Worm (Caenorhabditis elegans) whole organism, early embryonic: ENCODE data around the gene bli-1.

Experiments used
- B0310.2 ChIP-seq: sonication (generic microtip); optimal IDR thresholded peaks from 2 replicates; lab custom pipeline; 2016; ENCODE audit warnings: mild to moderate bottlenecking, missing genetic modification characterization, missing compliant biosample characterization
- F13C5.2 ChIP-seq: sonication (generic microtip); optimal IDR thresholded peaks from 2 replicates; lab custom pipeline; 2017; ENCODE audit warnings: mild to moderate bottlenecking, missing genetic modification characterization, inconsistent platforms, missing compliant biosample characterization
- aly-1 ChIP-seq: sonication (generic microtip); optimal IDR thresholded peaks from 2 replicates; lab custom pipeline; 2016; ENCODE audit warnings: missing genetic modification characterization, missing compliant biosample characterization
- ama-1 ChIP-seq: fragments of 150-350 bp; optimal IDR thresholded peaks from 2 replicates; lab custom pipeline; 2014
- ceh-13 ChIP-seq: fragments of 200-800 bp; sonication (Bioruptor generic); optimal IDR thresholded peaks from 2 replicates; lab custom pipeline; 2018; ENCODE audit warnings: mild to moderate bottlenecking, missing genetic modification characterization, missing compliant biosample characterization
- ceh-36 ChIP-seq: sonication (generic microtip); optimal IDR thresholded peaks from 2 replicates; lab custom pipeline; 2016; ENCODE audit warnings: missing genetic modification characterization, inconsistent platforms, missing compliant biosample characterization
- ets-7 ChIP-seq: sonication (generic microtip); optimal IDR thresholded peaks from 2 replicates; lab custom pipeline; 2016; ENCODE audit warnings: missing genotype, missing genetic modification characterization, missing compliant biosample characterization
- flt-1 ChIP-seq: fragments of 200-800 bp; sonication (Bioruptor generic); IDR thresholded peaks from 2 replicates; pipeline ENCODE4 v1.3.6; 2022; ENCODE audit warnings: missing genetic modification characterization, missing compliant biosample characterization
- hmbx-1 ChIP-seq: sonication (generic microtip); optimal IDR thresholded peaks from 2 replicates; lab custom pipeline; 2016; ENCODE audit warnings: mild to moderate bottlenecking, missing genetic modification characterization, missing compliant biosample characterization
- hmg-4 ChIP-seq: fragments of 200-800 bp; sonication (Bioruptor generic); optimal IDR thresholded peaks from 2 replicates; lab custom pipeline; 2018; ENCODE audit warnings: mild to moderate bottlenecking, missing genetic modification characterization, missing compliant biosample characterization
- hnd-1 ChIP-seq: sonication (generic microtip); optimal IDR thresholded peaks from 2 replicates; lab custom pipeline; 2016; ENCODE audit warnings: missing genetic modification characterization, missing compliant biosample characterization
- pes-1 ChIP-seq: fragments of 200-800 bp; sonication (Bioruptor generic); IDR thresholded peaks from 2 replicates; pipeline ENCODE4 v1.3.6; 2022; ENCODE audit warnings: missing genetic modification reagents, missing genetic modification characterization, missing compliant biosample characterization
- scrt-1 ChIP-seq: fragments of 200-800 bp; sonication (Bioruptor generic); IDR thresholded peaks from 2 replicates; pipeline ENCODE4 v1.3.6; 2022; ENCODE audit warnings: missing genetic modification characterization, missing compliant biosample characterization
- sea-1 ChIP-seq: fragments of 200-800 bp; sonication (Bioruptor generic); conservative IDR thresholded peaks from 2 replicates; pipeline ENCODE4 v1.3.6; 2022; ENCODE audit warnings: missing genetic modification characterization, missing compliant biosample characterization
- tbx-11 ChIP-seq: fragments of 200-800 bp; sonication (Bioruptor generic); IDR thresholded peaks from 2 replicates; pipeline ENCODE4 v1.3.6; 2022; ENCODE audit warnings: missing genetic modification characterization, missing compliant biosample characterization
- tbx-37 ChIP-seq: fragments of 200-800 bp; sonication (Bioruptor generic); conservative IDR thresholded peaks from 2 replicates; pipeline ENCODE4 v1.3.6; 2022; ENCODE audit warnings: missing genetic modification reagents, missing genetic modification characterization, missing compliant biosample characterization
- tra-4 ChIP-seq: sonication (generic microtip); optimal IDR thresholded peaks from 2 replicates; lab custom pipeline; 2017; ENCODE audit warnings: missing genetic modification characterization, missing compliant biosample characterization

The bli-1 gene

DNA sequence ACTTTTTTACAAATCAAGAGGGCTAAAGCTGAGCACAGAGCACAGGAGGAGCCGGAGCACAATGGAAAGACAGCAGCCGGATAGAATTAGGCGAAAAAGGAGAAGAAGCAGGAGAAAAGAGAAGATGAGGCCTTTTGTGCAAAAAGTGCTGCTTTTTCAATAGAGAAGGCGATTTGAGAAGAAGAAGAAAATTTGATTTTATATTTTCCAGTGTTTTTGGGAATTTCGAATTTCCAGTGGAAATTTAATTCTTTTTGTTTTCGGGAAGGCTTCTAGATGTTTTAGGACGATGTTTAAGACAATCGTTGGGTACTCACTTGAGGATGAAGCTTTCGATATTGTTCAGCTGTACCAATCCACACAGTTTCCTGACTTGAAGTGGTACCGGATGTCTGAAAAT, 44.9 kb downstream of the bli-1 start:
- no peak for TF ChIP-seq pes-1 (GFP tag; lab: Robert Waterston, UW)
- TF ChIP-seq F13C5.2 (tag; lab: Kevin White, UChicago) = no peak
- TF ChIP-seq flt-1 (GFP tag; lab: Robert Waterston, UW) = no peak
- TF ChIP-seq B0310.2 (tag; lab: Kevin White, UChicago) = no peak
- TF ChIP-seq hnd-1 (tag; lab: Kevin White, UChicago) = no peak
- TF ChIP-seq tbx-11 (GFP tag; lab: Robert Waterston, UW) = no peak
- no peak for TF ChIP-seq ceh-13 (GFP tag; lab: Kevin White, UChicago)
- TF ChIP-seq sea-1 (GFP tag; lab: Robert Waterston, UW) = no peak
- TF ChIP-seq scrt-1 (GFP tag; lab: Robert Waterston, UW) = no peak
- no peak for TF ChIP-seq tra-4 (tag; lab: Kevin White, UChicago)
- TF ChIP-seq ets-7 = no peak
- TF ChIP-seq tbx-37 = no peak
- no peak for TF ChIP-seq hmbx-1
- TF ChIP-seq ama-1 (lab: Kevin White, UChicago) = no peak
- TF ChIP-seq aly-1 (tag; lab: Kevin White, UChicago) = no peak
- TF ChIP-seq ceh-36 = no peak

DNA sequence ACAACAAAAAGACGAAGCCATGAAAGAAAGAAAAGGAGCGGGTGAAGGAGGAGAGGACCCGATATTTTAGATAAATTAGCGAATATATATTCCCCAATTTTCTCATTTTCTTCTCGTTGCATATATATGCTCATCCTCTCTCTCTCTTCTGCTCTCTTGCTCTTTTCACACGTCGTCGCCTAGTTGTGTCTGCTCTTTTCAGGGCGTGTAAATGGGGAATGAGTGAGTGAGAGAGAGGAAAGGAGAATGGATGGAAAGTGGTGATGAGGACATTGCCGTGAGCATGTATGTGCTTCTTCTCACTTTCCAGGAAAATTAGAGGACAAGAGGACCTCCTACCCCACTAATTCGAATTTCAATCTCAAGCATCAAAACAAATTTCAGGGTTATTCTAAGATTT, 46.7 kb downstream of the bli-1 start:
- TF ChIP-seq hnd-1 (tag; lab: Kevin White, UChicago) (no peak), ceh-36 (no peak), tra-4 (tag; lab: Kevin White, UChicago) (no peak), ets-7 (no peak), tbx-37 (no peak), scrt-1 (GFP tag; lab: Robert Waterston, UW) (no peak), pes-1 (GFP tag; lab: Robert Waterston, UW) (no peak), hmbx-1 (no peak), hmg-4 (no peak), aly-1 (tag; lab: Kevin White, UChicago) (no peak), tbx-11 (GFP tag; lab: Robert Waterston, UW) (no peak), ceh-13 (GFP tag; lab: Kevin White, UChicago) (no peak), B0310.2 (tag; lab: Kevin White, UChicago) (no peak), F13C5.2 (tag; lab: Kevin White, UChicago) (no peak), sea-1 (GFP tag; lab: Robert Waterston, UW) (no peak), ama-1 (lab: Kevin White, UChicago) (no peak), flt-1 (GFP tag; lab: Robert Waterston, UW) (no peak)

ce11 chrII:10758951-10759350, 50.2 kb downstream of the bli-1 start:
- no peak for TF ChIP-seq flt-1 (GFP tag; lab: Robert Waterston, UW)
- TF ChIP-seq tra-4 (tag; lab: Kevin White, UChicago) = no peak
- TF ChIP-seq sea-1 (GFP tag; lab: Robert Waterston, UW) = no peak
- TF ChIP-seq hmbx-1 = no peak
- no peak for TF ChIP-seq ets-7
- no peak for TF ChIP-seq tbx-37
- TF ChIP-seq ama-1 (lab: Kevin White, UChicago) = no peak
- TF ChIP-seq scrt-1 (GFP tag; lab: Robert Waterston, UW) = no peak
- no peak for TF ChIP-seq pes-1 (GFP tag; lab: Robert Waterston, UW)

- TF ChIP-seq tra-4 (tag; lab: Kevin White, UChicago) (no peak), sea-1 (GFP tag; lab: Robert Waterston, UW) (no peak), pes-1 (GFP tag; lab: Robert Waterston, UW) (no peak), aly-1 (tag; lab: Kevin White, UChicago) (no peak), ets-7 (no peak), hnd-1 (tag; lab: Kevin White, UChicago) (no peak), hmbx-1 (no peak), flt-1 (GFP tag; lab: Robert Waterston, UW) (no peak), tbx-11 (GFP tag; lab: Robert Waterston, UW) (no peak), B0310.2 (tag; lab: Kevin White, UChicago) (no peak), scrt-1 (GFP tag; lab: Robert Waterston, UW) (no peak)
Measured at ce11 chrII:10759425-10759824, 50.7 kb downstream of the bli-1 start.

DNA sequence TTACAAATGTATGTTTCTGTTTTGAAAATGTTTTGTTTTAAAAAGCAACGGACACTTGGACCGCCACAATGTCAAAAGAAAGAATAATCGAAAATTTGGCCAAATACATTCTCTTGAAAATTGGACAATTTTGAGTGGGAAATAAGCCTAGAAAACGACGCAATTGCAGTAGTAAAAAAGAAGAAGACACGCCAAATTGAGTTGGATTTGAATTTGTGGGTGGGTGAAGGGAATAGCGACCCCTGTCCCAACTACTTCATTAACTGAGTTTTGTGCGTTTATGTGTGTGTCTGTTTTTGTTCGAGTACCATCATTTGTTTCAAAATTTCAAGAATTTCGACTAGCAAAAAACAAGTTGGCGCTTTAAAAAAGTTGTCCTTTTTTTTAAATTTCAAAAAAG, 52.0 kb downstream of the bli-1 start:
- TF ChIP-seq pes-1 (GFP tag; lab: Robert Waterston, UW) (no peak), tra-4 (tag; lab: Kevin White, UChicago) (no peak), sea-1 (GFP tag; lab: Robert Waterston, UW) (no peak), aly-1 (tag; lab: Kevin White, UChicago) (no peak), hmg-4 (no peak), scrt-1 (GFP tag; lab: Robert Waterston, UW) (no peak), ets-7 (no peak), ama-1 (lab: Kevin White, UChicago) (no peak)

DNA sequence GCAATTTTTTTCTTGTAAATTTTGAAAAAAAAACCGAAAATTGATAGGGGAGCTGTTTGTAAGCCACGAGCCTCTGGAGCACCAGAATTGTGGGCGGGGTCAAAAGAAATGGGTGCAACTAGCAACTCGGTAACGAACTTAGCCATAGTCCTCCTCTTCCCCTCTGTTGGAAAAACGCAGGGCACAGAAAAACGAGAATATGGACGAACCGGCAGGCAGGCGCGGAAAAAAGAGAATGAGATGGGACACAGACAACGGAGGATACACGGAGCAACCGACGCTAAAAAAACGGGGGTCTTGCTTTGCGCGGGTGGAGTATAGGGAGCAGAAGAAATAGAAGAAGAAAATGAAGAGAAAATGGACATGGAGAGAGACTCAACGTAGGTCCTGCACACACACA, 52.9 kb downstream of the bli-1 start:
- TF ChIP-seq flt-1 (GFP tag; lab: Robert Waterston, UW) (no peak), hmbx-1 (no peak), ama-1 (lab: Kevin White, UChicago) (no peak), tra-4 (tag; lab: Kevin White, UChicago) (no peak), sea-1 (GFP tag; lab: Robert Waterston, UW) (no peak), hmg-4 (no peak), ceh-13 (GFP tag; lab: Kevin White, UChicago) (no peak), F13C5.2 (tag; lab: Kevin White, UChicago) (no peak), scrt-1 (GFP tag; lab: Robert Waterston, UW) (no peak), pes-1 (GFP tag; lab: Robert Waterston, UW) (no peak), hnd-1 (tag; lab: Kevin White, UChicago) (no peak), ceh-36 (no peak), ets-7 (no peak), tbx-37 (no peak), B0310.2 (tag; lab: Kevin White, UChicago) (no peak)
